Fruit fly (Drosophila melanogaster) whole organism, adult: ENCODE data around the gene CG8958.

Experiments
- CG12768 ChIP-seq: fragments of 200-800 bp; sonication (Bioruptor generic); optimal IDR thresholded peaks from 2 replicates; lab custom pipeline; 2017; ENCODE audit warnings: missing biosample characterization, missing genetic modification characterization, mild to moderate bottlenecking, moderate library complexity, missing genetic modification reagents
- CG1620 ChIP-seq: fragments of 200-800 bp; sonication (Bioruptor generic); optimal IDR thresholded peaks from 2 replicates; lab custom pipeline; 2016; ENCODE audit warnings: missing biosample characterization, missing genetic modification characterization
- CG33017 ChIP-seq: fragments of 200-800 bp; sonication (Bioruptor generic); optimal IDR thresholded peaks from 2 replicates; lab custom pipeline; 2018; ENCODE audit warnings: missing biosample characterization, mild to moderate bottlenecking, missing genetic modification characterization, moderate library complexity
- CG5204 ChIP-seq: fragments of 200-800 bp; sonication (Bioruptor generic); optimal IDR thresholded peaks from 2 replicates; lab custom pipeline; 2016; ENCODE audit warnings: missing biosample characterization, missing genetic modification characterization
- CG7101 ChIP-seq: fragments of 200-800 bp; sonication (Bioruptor generic); optimal IDR thresholded peaks from 2 replicates; lab custom pipeline; 2018; ENCODE audit warnings: missing biosample characterization, mild to moderate bottlenecking, missing genetic modification characterization, moderate library complexity
- Hr96 ChIP-seq: fragments of 200-800 bp; sonication (Bioruptor generic); optimal IDR thresholded peaks from 2 replicates; lab custom pipeline; 2016; ENCODE audit warnings: missing biosample characterization, missing genetic modification characterization
- Mnt ChIP-seq: fragments of 200-800 bp; sonication (Bioruptor generic); optimal IDR thresholded peaks from 2 replicates; lab custom pipeline; 2016; ENCODE audit warnings: missing biosample characterization, mild to moderate bottlenecking, missing genetic modification characterization
- cnc ChIP-seq, 2 experiments: fragments of >200 bp; optimal IDR thresholded peaks; 2 replicates each; lab custom pipeline; 2017
- kay ChIP-seq: fragments of 200-800 bp; sonication (Bioruptor generic); peaks from one replicate; lab custom pipeline; 2016; ENCODE audit warnings: missing biosample characterization, missing genetic modification characterization, borderline replicate concordance
- ovo ChIP-seq: fragments of 200-800 bp; sonication (Bioruptor generic); optimal IDR thresholded peaks from 2 replicates; lab custom pipeline; 2016; ENCODE audit warnings: missing biosample characterization, missing genetic modification characterization
- tj ChIP-seq: fragments of 200-800 bp; sonication (Bioruptor generic); optimal IDR thresholded peaks from 3 replicates; lab custom pipeline; 2017; ENCODE audit warnings: missing biosample characterization, mild to moderate bottlenecking, missing genetic modification characterization, moderate library complexity

dm6 chrX:16111655-16112054 lies 28.6 kb downstream of the CG8958 start:
- TF ChIP-seq cnc (optimal IDR thresholded peaks at IDR 0.05; lab: Kevin White, UChicago) (no peak), CG5204 (GFP tag; lab: Kevin White, UChicago) (no peak), Hr96 (GFP tag; lab: Kevin White, UChicago) (no peak), Mnt (no peak), CG12768 (GFP tag; lab: Kevin White, UChicago) (no peak), kay (GFP tag; lab: Kevin White, UChicago) (no peak), CG7101 (no peak), CG33017 (tag; lab: Kevin White, UChicago) (no peak), tj (GFP tag; lab: Kevin White, UChicago) (no peak), ovo (no peak), CG1620 (GFP tag; lab: Kevin White, UChicago) (no peak)
